Worm (Caenorhabditis elegans) whole organism, young adult: ENCODE measurements around the gene F26A1.7.

Source experiments
- C06A6.2 ChIP-seq: fragments of 200-800 bp; sonication (Bioruptor generic); conservative IDR thresholded peaks from 2 replicates; pipeline ENCODE4 v1.3.6; 2022; ENCODE audit warnings: missing genetic modification characterization, missing compliant biosample characterization
- F57A8.1 ChIP-seq: fragments of 200-800 bp; sonication (Bioruptor generic); optimal IDR thresholded peaks from 2 replicates; lab custom pipeline; 2018; ENCODE audit warnings: mild to moderate bottlenecking, missing genetic modification characterization, moderate library complexity, missing compliant biosample characterization
- F57C9.4 ChIP-seq: sonication (generic microtip); optimal IDR thresholded peaks from 2 replicates; lab custom pipeline; 2017; ENCODE audit warnings: mild to moderate bottlenecking, missing genetic modification characterization, missing compliant biosample characterization
- T07F8.4 ChIP-seq: sonication (generic microtip); optimal IDR thresholded peaks from 2 replicates; lab custom pipeline; 2016; ENCODE audit warnings: mild to moderate bottlenecking, missing genetic modification characterization, moderate library complexity, missing compliant biosample characterization
- Y67H2A.10 ChIP-seq: fragments of 200-800 bp; sonication (Bioruptor generic); conservative IDR thresholded peaks from 2 replicates; pipeline ENCODE4 v1.3.6; 2022; ENCODE audit warnings: missing genetic modification reagents, missing genetic modification characterization, missing compliant biosample characterization
- Y95B8A.8 ChIP-seq: fragments of 200-800 bp; sonication (Bioruptor generic); IDR thresholded peaks from 2 replicates; pipeline ENCODE4 v1.3.6; 2022; ENCODE audit warnings: missing genetic modification reagents, missing genetic modification characterization, missing compliant biosample characterization
- ZK185.1 ChIP-seq: sonication (generic microtip); optimal IDR thresholded peaks from 2 replicates; lab custom pipeline; 2016; ENCODE audit warnings: mild to moderate bottlenecking, missing genetic modification characterization, missing compliant biosample characterization; ENCODE audit not compliant: poor library complexity, severe bottlenecking
- attf-3 ChIP-seq: fragments of 200-800 bp; sonication (Bioruptor generic); conservative IDR thresholded peaks from 2 replicates; pipeline ENCODE4 v1.3.6; 2022; ENCODE audit warnings: missing genetic modification reagents, missing genetic modification characterization, missing compliant biosample characterization
- bed-2 ChIP-seq: fragments of 200-800 bp; sonication (Bioruptor generic); IDR thresholded peaks from 2 replicates; pipeline ENCODE4 v1.3.6; 2022; ENCODE audit warnings: missing genetic modification reagents, missing genetic modification characterization, missing compliant biosample characterization
- cebp-1 ChIP-seq, 2 experiments: fragments of 200-800 bp in 1 of 2; sonication (Bioruptor generic) in 1 of 2; sonication (generic microtip) in 1 of 2; IDR thresholded peaks in 1 of 2; optimal IDR thresholded peaks in 1 of 2; 2 replicates each; pipeline versions ENCODE4 v1.3.6 to Lab custom; 2017 to 2022; ENCODE audit warnings: missing compliant biosample characterization in 2 of 2, missing genetic modification characterization in 2 of 2, mild to moderate bottlenecking in 1 of 2, missing genetic modification reagents in 1 of 2, moderate library complexity in 1 of 2
- ceh-27 ChIP-seq: fragments of 200-800 bp; sonication (Bioruptor generic); optimal IDR thresholded peaks from 2 replicates; lab custom pipeline; 2018; ENCODE audit warnings: mild to moderate bottlenecking, missing genetic modification characterization, moderate library complexity, missing compliant biosample characterization
- ceh-58 ChIP-seq: fragments of 200-800 bp; sonication (Bioruptor generic); IDR thresholded peaks from 2 replicates; pipeline ENCODE4 v1.3.6; 2022; ENCODE audit warnings: missing genetic modification characterization, missing compliant biosample characterization
- dpff-1 ChIP-seq: sonication (generic microtip); optimal IDR thresholded peaks from 2 replicates; lab custom pipeline; 2017; ENCODE audit warnings: mild to moderate bottlenecking, missing genetic modification characterization, missing compliant biosample characterization
- dpl-1 ChIP-seq: fragments of 150-350 bp; optimal IDR thresholded peaks from 2 replicates; lab custom pipeline; 2014; ENCODE audit warnings: missing biosample characterization, missing genetic modification reagents, missing genetic modification characterization
- ets-4 ChIP-seq: fragments of 200-800 bp; sonication (Bioruptor generic); optimal IDR thresholded peaks from 2 replicates; lab custom pipeline; 2018; ENCODE audit warnings: mild to moderate bottlenecking, missing genetic modification characterization, missing compliant biosample characterization
- him-1 ChIP-seq: sonication (generic microtip); optimal IDR thresholded peaks from 2 replicates; lab custom pipeline; 2016; ENCODE audit warnings: missing genotype, missing genetic modification reagents, missing genetic modification characterization, missing compliant biosample characterization
- hlh-26 ChIP-seq: fragments of 200-800 bp; sonication (Bioruptor generic); conservative IDR thresholded peaks from 2 replicates; pipeline ENCODE4 v1.3.6; 2022; ENCODE audit warnings: missing genetic modification reagents, missing genetic modification characterization, missing compliant biosample characterization
- lin-35 ChIP-seq, 3 experiments: fragments of 150-350 bp in 2 of 3; sonication (generic microtip) in 1 of 3; optimal IDR thresholded peaks; 2 replicates each; lab custom pipeline; 2014 to 2018; ENCODE audit warnings: missing biosample characterization in 3 of 3, missing genetic modification characterization in 3 of 3, missing genetic modification reagents in 3 of 3
- lsy-27 ChIP-seq: sonication (generic microtip); optimal IDR thresholded peaks from 2 replicates; lab custom pipeline; 2017; ENCODE audit warnings: missing genetic modification characterization, mild to moderate bottlenecking, missing compliant biosample characterization, antibody characterized with exemption, missing genotype, borderline replicate concordance; ENCODE audit not compliant: insufficient read depth
- madf-3 ChIP-seq: fragments of 200-800 bp; sonication (Bioruptor generic); IDR thresholded peaks from 2 replicates; pipeline ENCODE4 v1.3.6; 2022; ENCODE audit warnings: missing genetic modification reagents, missing genetic modification characterization, missing compliant biosample characterization
- madf-6 ChIP-seq: fragments of 200-800 bp; sonication (Bioruptor generic); IDR thresholded peaks from 2 replicates; pipeline ENCODE4 v1.3.6; 2022; ENCODE audit warnings: missing genetic modification reagents, missing genetic modification characterization, missing compliant biosample characterization
- mel-28 ChIP-seq: sonication (generic microtip); optimal IDR thresholded peaks from 2 replicates; lab custom pipeline; 2016; ENCODE audit warnings: borderline replicate concordance, mild to moderate bottlenecking, missing genetic modification characterization, missing compliant biosample characterization
- mxl-1 ChIP-seq: sonication (generic microtip); optimal IDR thresholded peaks from 2 replicates; lab custom pipeline; 2016; ENCODE audit warnings: missing genetic modification characterization, missing compliant biosample characterization
- nhr-27 ChIP-seq: fragments of 200-800 bp; sonication (Bioruptor generic); optimal IDR thresholded peaks from 2 replicates; lab custom pipeline; 2018; ENCODE audit warnings: mild to moderate bottlenecking, missing genetic modification characterization, moderate library complexity, missing compliant biosample characterization
- nhr-90 ChIP-seq: sonication (generic microtip); optimal IDR thresholded peaks from 2 replicates; lab custom pipeline; 2016; ENCODE audit warnings: missing genotype, mild to moderate bottlenecking, missing genetic modification characterization, missing compliant biosample characterization
- sdz-38 ChIP-seq: sonication (generic microtip); optimal IDR thresholded peaks from 2 replicates; lab custom pipeline; 2016; ENCODE audit warnings: missing genotype, missing genetic modification characterization, missing compliant biosample characterization
- sea-2 ChIP-seq: fragments of 200-800 bp; sonication (Bioruptor generic); IDR thresholded peaks from 2 replicates; pipeline ENCODE4 v1.3.6; 2022; ENCODE audit warnings: missing genetic modification characterization, missing compliant biosample characterization
- snpc-1.1 ChIP-seq: sonication (generic microtip); optimal IDR thresholded peaks from 2 replicates; lab custom pipeline; 2017; ENCODE audit warnings: missing genetic modification characterization, mild to moderate bottlenecking, missing compliant biosample characterization, antibody characterized with exemption, moderate library complexity, missing genotype, missing genetic modification reagents; ENCODE audit not compliant: insufficient read depth
- snpc-1.3 ChIP-seq: sonication (generic microtip); optimal IDR thresholded peaks from 2 replicates; lab custom pipeline; 2017; ENCODE audit warnings: missing genetic modification characterization, mild to moderate bottlenecking, missing compliant biosample characterization, antibody characterized with exemption, moderate library complexity, missing genotype, missing genetic modification reagents; ENCODE audit not compliant: insufficient read depth
- tbp1 ChIP-seq: fragments of 200-800 bp; sonication (Bioruptor generic); optimal IDR thresholded peaks from 2 replicates; lab custom pipeline; 2018; ENCODE audit warnings: mild to moderate bottlenecking, missing genetic modification characterization, missing compliant biosample characterization
- zim-3 ChIP-seq: sonication (generic microtip); optimal IDR thresholded peaks from 2 replicates; lab custom pipeline; 2017; ENCODE audit warnings: mild to moderate bottlenecking, missing genetic modification characterization, moderate library complexity, missing compliant biosample characterization
- ztf-28 ChIP-seq: fragments of 200-800 bp; sonication (Bioruptor generic); IDR thresholded peaks from 2 replicates; pipeline ENCODE4 v1.3.6; 2022; ENCODE audit warnings: missing genetic modification reagents, missing genetic modification characterization, missing compliant biosample characterization

The F26A1.7 gene

DNA sequence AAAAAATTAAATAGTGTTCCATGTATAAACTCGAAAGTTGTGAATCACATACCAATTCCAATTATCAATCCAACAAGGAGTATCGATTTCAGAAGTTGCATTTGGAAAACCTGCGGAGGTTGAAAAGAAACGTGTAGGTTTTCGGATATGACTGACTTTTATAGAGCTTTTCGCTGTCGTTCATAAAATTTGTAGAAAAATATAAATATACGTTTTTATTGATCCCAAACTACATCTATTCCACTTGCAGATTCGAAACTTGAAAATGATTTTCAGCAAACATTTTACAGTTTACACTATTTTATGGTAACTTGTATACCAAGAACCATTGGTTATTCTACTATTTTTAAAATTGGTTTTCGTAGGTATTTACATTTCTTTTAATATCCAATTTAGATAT is 22.4 kb upstream of the F26A1.7 start, which contains the start of gene clec-156:
clec-156 (minus strand) TSS at position 101 of the 400 bp plus-strand sequence.
- TF ChIP-seq madf-3 (GFP tag; lab: Robert Waterston, UW): no peak
- no peak for TF ChIP-seq sdz-38 (tag; lab: Kevin White, UChicago)
- no peak for TF ChIP-seq Y67H2A.10 (GFP tag; lab: Robert Waterston, UW)
- TF ChIP-seq, all 124 proteins: peak for 0

DNA sequence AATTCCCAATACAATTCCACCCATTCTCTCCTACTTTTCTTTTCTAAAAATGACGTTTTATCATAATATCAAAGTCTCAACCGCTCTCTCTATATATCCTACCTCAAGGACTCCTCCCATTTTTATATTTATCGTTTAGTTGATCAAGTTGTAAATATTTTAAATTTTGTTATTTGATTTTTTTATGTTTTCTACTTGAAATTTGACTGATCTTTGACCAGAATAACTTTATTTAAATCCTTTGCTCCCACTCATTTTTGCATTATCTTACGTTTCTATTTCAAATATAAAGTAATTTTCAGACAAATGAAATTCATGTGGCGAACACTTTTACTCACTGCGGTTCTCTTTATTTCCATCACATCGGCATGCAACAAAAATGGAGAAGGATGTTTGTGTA is 17.7 kb upstream of the F26A1.7 start, which contains the start of the genes acbp-7 and F26A1.19:
acbp-7 (plus strand) TSS at position 301 of the 400 bp plus-strand sequence.
F26A1.19 (plus strand) TSS at position 303 of the 400 bp plus-strand sequence.
- no peak for TF ChIP-seq cebp-1 (GFP tag; IDR thresholded peaks at IDR 0.05; lab: Robert Waterston, UW)
- no peak for TF ChIP-seq cebp-1 (tag; optimal IDR thresholded peaks at IDR 0.05; lab: Kevin White, UChicago)
- no peak for TF ChIP-seq sdz-38 (tag; lab: Kevin White, UChicago)
- TF ChIP-seq ets-4 (GFP tag; lab: Kevin White, UChicago): no peak
- TF ChIP-seq ZK185.1 (tag; lab: Kevin White, UChicago): no peak
- TF ChIP-seq nhr-90 (tag; lab: Kevin White, UChicago): no peak
- TF ChIP-seq ceh-27 (GFP tag; lab: Kevin White, UChicago): no peak
- TF ChIP-seq tbp1 (GFP tag; lab: Kevin White, UChicago): no peak
- no peak for TF ChIP-seq hlh-26 (GFP tag; lab: Robert Waterston, UW)
- no peak for TF ChIP-seq C06A6.2 (GFP tag; lab: Robert Waterston, UW)
- no peak for TF ChIP-seq lin-35 (GFP tag; optimal IDR thresholded peaks at IDR 0.05; lab: Kevin White, UChicago)
- no peak for TF ChIP-seq F57A8.1
- no peak for TF ChIP-seq mxl-1 (tag; lab: Kevin White, UChicago)
- TF ChIP-seq him-1 (tag; lab: Kevin White, UChicago): no peak
- TF ChIP-seq ceh-58 (GFP tag; lab: Robert Waterston, UW): no peak
- no peak for TF ChIP-seq F57C9.4 (tag; lab: Kevin White, UChicago)
- no peak for TF ChIP-seq attf-3 (GFP tag; lab: Robert Waterston, UW)

DNA sequence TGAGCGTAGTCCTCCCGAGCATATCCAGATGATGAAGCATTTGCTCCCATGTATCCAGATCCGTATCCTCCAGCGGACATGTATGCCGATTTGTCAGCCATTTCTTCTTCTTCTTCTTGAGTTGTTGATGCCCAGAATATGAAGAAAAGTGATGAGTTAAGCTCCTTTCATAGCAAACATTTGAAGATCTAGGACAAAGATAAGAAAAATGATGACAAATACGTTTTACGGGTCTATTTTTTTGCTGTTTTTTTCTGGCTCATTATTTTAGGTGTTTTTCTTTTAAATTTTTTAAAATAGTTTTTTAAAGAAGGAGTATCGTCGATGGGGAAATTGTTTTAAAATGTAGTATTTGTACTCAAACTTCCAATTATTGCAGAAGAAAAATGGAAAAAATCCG is 10.5 kb upstream of the F26A1.7 start, which contains the start of gene nspd-9:
nspd-9 (minus strand) TSS at position 101 of the 400 bp plus-strand sequence.
- TF ChIP-seq bed-2 (GFP tag; lab: Robert Waterston, UW): no peak
- TF ChIP-seq snpc-1.1 (tag; lab: Kevin White, UChicago): no peak

DNA sequence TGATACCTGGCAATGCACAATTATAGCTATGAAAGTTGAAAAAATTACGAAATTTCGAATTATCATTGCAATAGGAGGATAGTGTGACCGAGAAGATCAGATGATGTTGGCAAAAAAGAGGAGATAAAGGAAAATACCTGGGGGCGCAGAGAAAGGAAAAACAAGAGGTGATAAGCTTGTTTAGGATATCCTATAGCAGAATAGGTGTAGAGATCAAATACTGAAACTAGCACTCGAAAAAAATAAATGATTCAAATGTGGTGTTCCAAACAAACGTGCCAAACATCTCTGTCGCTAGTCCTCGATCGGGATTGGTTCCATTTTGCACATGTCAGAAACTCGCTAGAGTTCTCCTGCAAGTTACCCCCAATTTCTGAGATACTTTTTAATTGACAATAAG is 9.7 kb upstream of the F26A1.7 start, which contains the start of gene F26A1.9:
F26A1.9 (minus strand) TSS at position 101 of the 400 bp plus-strand sequence.
- TF ChIP-seq nhr-90 (tag; lab: Kevin White, UChicago): no peak
- no peak for TF ChIP-seq Y95B8A.8 (GFP tag; lab: Robert Waterston, UW)
- no peak for TF ChIP-seq bed-2 (GFP tag; lab: Robert Waterston, UW)
- TF ChIP-seq nhr-27 (tag; lab: Kevin White, UChicago): no peak
- TF ChIP-seq T07F8.4 (tag; lab: Kevin White, UChicago): no peak
- TF ChIP-seq dpl-1: no peak
- TF ChIP-seq ztf-28 (GFP tag; lab: Robert Waterston, UW): no peak
- no peak for TF ChIP-seq madf-6 (GFP tag; lab: Robert Waterston, UW)
- no peak for TF ChIP-seq sea-2 (GFP tag; lab: Robert Waterston, UW)
- no peak for TF ChIP-seq mel-28 (tag; lab: Kevin White, UChicago)
- TF ChIP-seq snpc-1.3: no peak
- TF ChIP-seq lsy-27: no peak
- no peak for TF ChIP-seq zim-3 (tag; lab: Kevin White, UChicago)
- no peak for TF ChIP-seq dpff-1
- TF ChIP-seq, all 124 proteins: peak for 0
